Fruit fly (Drosophila melanogaster) whole organism, embryonic: ENCODE measurements around the gene kibra.

Source experiments
- Adf1 ChIP-seq: fragments of 200-800 bp; sonication (Bioruptor generic); IDR thresholded peaks from 2 replicates; pipeline ENCODE4 v1.3.6; 2022; ENCODE audit warnings: missing biosample characterization, missing genetic modification characterization
- CG11696 ChIP-seq: fragments of 200-800 bp; sonication (Bioruptor generic); IDR thresholded peaks from 2 replicates; pipeline ENCODE4 v1.3.6; 2022; ENCODE audit warnings: missing biosample characterization, missing genetic modification characterization
- CG12391 ChIP-seq: fragments of 200-800 bp; sonication (Bioruptor generic); optimal IDR thresholded peaks from 3 replicates; lab custom pipeline; 2018; ENCODE audit warnings: missing biosample characterization, mild to moderate bottlenecking, missing genetic modification characterization, moderate library complexity
- CG12659 ChIP-seq: fragments of 200-800 bp; sonication (Bioruptor generic); optimal IDR thresholded peaks from 3 replicates; lab custom pipeline; 2017; ENCODE audit warnings: mild to moderate bottlenecking, missing biosample characterization, missing genetic modification reagents, missing genetic modification characterization
- CG12744 ChIP-seq: fragments of 200-800 bp; sonication (Bioruptor generic); optimal IDR thresholded peaks from 2 replicates; lab custom pipeline; 2016; ENCODE audit warnings: missing biosample characterization, missing genetic modification characterization
- CG13296 ChIP-seq: fragments of 200-800 bp; sonication (Bioruptor generic); optimal IDR thresholded peaks from 3 replicates; lab custom pipeline; 2018; ENCODE audit warnings: missing biosample characterization, mild to moderate bottlenecking, missing genetic modification characterization
- CG14014 ChIP-seq: fragments of 200-800 bp; sonication (Bioruptor generic); IDR thresholded peaks from 2 replicates; pipeline ENCODE4 v1.3.6; 2022; ENCODE audit warnings: missing biosample characterization, missing genetic modification characterization
- CG14050 ChIP-seq: fragments of 200-800 bp; sonication (Bioruptor generic); IDR thresholded peaks from 3 replicates; pipeline ENCODE4 v1.3.6; 2022; ENCODE audit warnings: missing biosample characterization, missing genetic modification characterization
- CG15479 ChIP-seq: fragments of 200-800 bp; sonication (Bioruptor generic); optimal IDR thresholded peaks from 3 replicates; lab custom pipeline; 2019; ENCODE audit warnings: missing biosample characterization, mild to moderate bottlenecking, missing genetic modification characterization, moderate library complexity
- CG1602 ChIP-seq: fragments of 200-800 bp; sonication (Bioruptor generic); optimal IDR thresholded peaks from 3 replicates; lab custom pipeline; 2016; ENCODE audit warnings: missing biosample characterization, missing genetic modification characterization
- CG18262 ChIP-seq: fragments of 200-800 bp; optimal IDR thresholded peaks from 3 replicates; lab custom pipeline; 2019; ENCODE audit warnings: missing biosample characterization, mild to moderate bottlenecking, missing genetic modification characterization, moderate library complexity
- CG18619 ChIP-seq: fragments of 200-800 bp; sonication (Bioruptor generic); optimal IDR thresholded peaks from 3 replicates; lab custom pipeline; 2017; ENCODE audit warnings: missing biosample characterization, mild to moderate bottlenecking, missing genetic modification characterization
- CG2120 ChIP-seq: fragments of 200-800 bp; sonication (Bioruptor generic); optimal IDR thresholded peaks from 3 replicates; lab custom pipeline; 2016; ENCODE audit warnings: missing biosample characterization, missing genetic modification characterization
- CG2678 ChIP-seq: fragments of 200-800 bp; sonication (Bioruptor generic); optimal IDR thresholded peaks from 3 replicates; lab custom pipeline; 2019; ENCODE audit warnings: missing biosample characterization, mild to moderate bottlenecking, missing genetic modification characterization, moderate library complexity
- CG2712 ChIP-seq: fragments of 200-800 bp; optimal IDR thresholded peaks from 3 replicates; lab custom pipeline; 2019; ENCODE audit warnings: missing biosample characterization, mild to moderate bottlenecking, missing genetic modification characterization, moderate library complexity
- CG31224 ChIP-seq: fragments of 200-800 bp; sonication (Bioruptor generic); IDR thresholded peaks from 2 replicates; pipeline ENCODE4 v1.3.6; 2022; ENCODE audit warnings: missing biosample characterization, missing genetic modification characterization
- CG31388 ChIP-seq: fragments of 200-800 bp; sonication (Bioruptor generic); optimal IDR thresholded peaks from 2 replicates; lab custom pipeline; 2016; ENCODE audit warnings: missing biosample characterization, missing genetic modification characterization
- CG3281 ChIP-seq: fragments of 200-800 bp; sonication (Bioruptor generic); optimal IDR thresholded peaks from 3 replicates; lab custom pipeline; 2017; ENCODE audit warnings: missing biosample characterization, mild to moderate bottlenecking, missing genetic modification characterization
- CG3726 ChIP-seq: fragments of 200-800 bp; sonication (Bioruptor generic); IDR thresholded peaks from 3 replicates; pipeline ENCODE4, ENCODE4 v1.3.6; 2022; ENCODE audit warnings: missing biosample characterization, missing genetic modification characterization
- CG5180 ChIP-seq: fragments of 200-800 bp; sonication (Bioruptor generic); optimal IDR thresholded peaks from 3 replicates; lab custom pipeline; 2017; ENCODE audit warnings: missing biosample characterization, missing genetic modification characterization, mild to moderate bottlenecking, moderate library complexity, missing genetic modification reagents
- CG6765 ChIP-seq: fragments of 200-800 bp; sonication (Bioruptor generic); optimal IDR thresholded peaks from 3 replicates; lab custom pipeline; 2017; ENCODE audit warnings: missing biosample characterization, mild to moderate bottlenecking, missing genetic modification characterization
- CG9609 ChIP-seq: fragments of 200-800 bp; sonication (Bioruptor generic); optimal IDR thresholded peaks from 3 replicates; lab custom pipeline; 2016; ENCODE audit warnings: missing biosample characterization, missing genetic modification characterization
- CrebB ChIP-seq: fragments of 200-800 bp; sonication (Bioruptor generic); optimal IDR thresholded peaks from 3 replicates; lab custom pipeline; 2018; ENCODE audit warnings: missing biosample characterization, mild to moderate bottlenecking, missing genetic modification characterization
- D19A ChIP-seq: fragments of 200-800 bp; optimal IDR thresholded peaks from 3 replicates; lab custom pipeline; 2019; ENCODE audit warnings: missing biosample characterization, mild to moderate bottlenecking, missing genetic modification characterization, moderate library complexity
- E2f2 ChIP-seq: fragments of 200-800 bp; sonication (Bioruptor generic); IDR thresholded peaks from 2 replicates; pipeline ENCODE4 v1.3.6; 2022; ENCODE audit warnings: missing biosample characterization, missing genetic modification characterization
- Ets65A ChIP-seq: fragments of 200-800 bp; sonication (Bioruptor generic); peaks from one replicate; lab custom pipeline; 2016; ENCODE audit warnings: missing biosample characterization, missing genetic modification characterization
- Gug ChIP-seq: fragments of 200-800 bp; sonication (Bioruptor generic); IDR thresholded peaks from 4 replicates; pipeline ENCODE4 v1.3.6; 2022; ENCODE audit warnings: missing biosample characterization, missing genetic modification characterization
- HLHmδ ChIP-seq: fragments of 200-800 bp; sonication (Bioruptor generic); optimal IDR thresholded peaks from 2 replicates; lab custom pipeline; 2018; ENCODE audit warnings: missing biosample characterization, mild to moderate bottlenecking, missing genetic modification characterization, moderate library complexity
- Hmr ChIP-seq: fragments of 200-800 bp; sonication (Bioruptor generic); optimal IDR thresholded peaks from 3 replicates; lab custom pipeline; 2017; ENCODE audit warnings: mild to moderate bottlenecking, missing biosample characterization, missing genetic modification reagents, missing genetic modification characterization
- Lim3 ChIP-seq: fragments of 200-800 bp; sonication (Bioruptor generic); IDR thresholded peaks from 2 replicates; pipeline ENCODE4 v1.3.6; 2022; ENCODE audit warnings: missing biosample characterization, missing genetic modification characterization
- Nf-YA ChIP-seq: fragments of 200-800 bp; sonication (Bioruptor generic); IDR thresholded peaks from 2 replicates; pipeline ENCODE4 v1.3.6; 2022; ENCODE audit warnings: missing biosample characterization, missing genetic modification characterization
- Oaz ChIP-seq: fragments of 200-800 bp; sonication (Bioruptor generic); IDR thresholded peaks from 2 replicates; pipeline ENCODE4 v1.3.6; 2022; ENCODE audit warnings: missing biosample characterization, missing genetic modification characterization
- Opbp ChIP-seq: fragments of 200-800 bp; sonication (Bioruptor generic); IDR thresholded peaks from 3 replicates; pipeline ENCODE4 v1.3.6; 2022; ENCODE audit warnings: missing biosample characterization, missing genetic modification characterization; ENCODE audit not compliant: partially characterized antibody
- Sry-δ ChIP-seq: fragments of 200-800 bp; sonication (Bioruptor generic); optimal IDR thresholded peaks from 2 replicates; lab custom pipeline; 2016; ENCODE audit warnings: missing biosample characterization, missing genetic modification characterization
- Xbp1 ChIP-seq: fragments of 200-800 bp; sonication (Bioruptor generic); optimal IDR thresholded peaks from 3 replicates; lab custom pipeline; 2016; ENCODE audit warnings: missing biosample characterization, mild to moderate bottlenecking, missing genetic modification characterization
- bcd ChIP-seq: fragments of 200-800 bp; sonication (Bioruptor generic); optimal IDR thresholded peaks from 2 replicates; lab custom pipeline; 2017; ENCODE audit warnings: missing biosample characterization, mild to moderate bottlenecking, missing genetic modification characterization
- bsh ChIP-seq, 2 experiments: fragments of 200-800 bp; sonication (Bioruptor generic); optimal IDR thresholded peaks; 2 replicates each; lab custom pipeline; 2017 to 2018; ENCODE audit warnings: mild to moderate bottlenecking in 2 of 2, missing biosample characterization in 2 of 2, missing genetic modification characterization in 2 of 2, moderate library complexity in 1 of 2
- ci ChIP-seq: fragments of 200-800 bp; sonication (Bioruptor generic); IDR thresholded peaks from 3 replicates; pipeline ENCODE4 v1.3.6; 2022; ENCODE audit warnings: missing biosample characterization, missing genetic modification characterization
- crp ChIP-seq, 2 experiments: fragments of 200-800 bp; sonication (Bioruptor generic); optimal IDR thresholded peaks; 2 replicates in 1 of 2; 3 replicates in 1 of 2; lab custom pipeline; 2017; ENCODE audit warnings: missing biosample characterization in 2 of 2, missing genetic modification characterization in 2 of 2, mild to moderate bottlenecking in 1 of 2, moderate library complexity in 1 of 2
- danr ChIP-seq: fragments of 200-800 bp; sonication (Bioruptor generic); IDR thresholded peaks from 2 replicates; pipeline ENCODE4 v1.3.6; 2022; ENCODE audit warnings: missing biosample characterization, missing genetic modification characterization
- dmrt99B ChIP-seq: fragments of 200-800 bp; sonication (Bioruptor generic); optimal IDR thresholded peaks from 2 replicates; lab custom pipeline; 2018; ENCODE audit warnings: missing biosample characterization, mild to moderate bottlenecking, missing genetic modification characterization, moderate library complexity
- esg ChIP-seq: fragments of 200-800 bp; sonication (Bioruptor generic); conservative IDR thresholded peaks from 2 replicates; pipeline ENCODE4 v1.3.6; 2022; ENCODE audit warnings: missing biosample characterization, missing genetic modification characterization
- ftz-f1 ChIP-seq: fragments of 200-800 bp; sonication (Bioruptor generic); optimal IDR thresholded peaks from 2 replicates; lab custom pipeline; 2016; ENCODE audit warnings: missing biosample characterization, missing genetic modification characterization
- gem ChIP-seq: fragments of 200-800 bp; sonication (Bioruptor generic); optimal IDR thresholded peaks from 2 replicates; lab custom pipeline; 2019; ENCODE audit warnings: missing biosample characterization, mild to moderate bottlenecking, missing genetic modification characterization, moderate library complexity
- kah ChIP-seq: fragments of 200-800 bp; sonication (Bioruptor generic); optimal IDR thresholded peaks from 2 replicates; lab custom pipeline; 2018; ENCODE audit warnings: missing biosample characterization, mild to moderate bottlenecking, missing genetic modification characterization
- pho ChIP-seq: fragments of 200-800 bp; sonication (Bioruptor generic); optimal IDR thresholded peaks from 2 replicates; lab custom pipeline; 2016; ENCODE audit warnings: missing biosample characterization, missing genetic modification characterization
- phol ChIP-seq: fragments of 200-800 bp; sonication (Bioruptor generic); optimal IDR thresholded peaks from 3 replicates; lab custom pipeline; 2018; ENCODE audit warnings: missing biosample characterization, mild to moderate bottlenecking, missing genetic modification characterization, moderate library complexity
- salm ChIP-seq: fragments of 200-800 bp; sonication (Bioruptor generic); optimal IDR thresholded peaks from 2 replicates; lab custom pipeline; 2018; ENCODE audit warnings: missing biosample characterization, mild to moderate bottlenecking, missing genetic modification characterization
- sens ChIP-seq: fragments of 200-800 bp; sonication (Bioruptor generic); peaks from one replicate; lab custom pipeline; 2016; ENCODE audit warnings: missing biosample characterization, missing genetic modification characterization
- seq ChIP-seq: fragments of 200-800 bp; sonication (Bioruptor generic); IDR thresholded peaks from 2 replicates; pipeline ENCODE4 v1.3.6; 2022; ENCODE audit warnings: missing biosample characterization, missing genetic modification characterization
- sug ChIP-seq: fragments of 200-800 bp; optimal IDR thresholded peaks from 2 replicates; lab custom pipeline; 2019; ENCODE audit warnings: missing biosample characterization, mild to moderate bottlenecking, missing genetic modification characterization, moderate library complexity
- tgo ChIP-seq: fragments of 200-800 bp; sonication (Bioruptor generic); IDR thresholded peaks from 3 replicates; pipeline ENCODE4 v1.3.6; 2022; ENCODE audit warnings: missing biosample characterization, missing genetic modification characterization
- unc-4 ChIP-seq: fragments of 200-800 bp; sonication (Bioruptor generic); IDR thresholded peaks from 2 replicates; pipeline ENCODE4 v1.3.6; 2022; ENCODE audit warnings: missing biosample characterization, missing genetic modification characterization; ENCODE audit not compliant: partially characterized antibody
- wor ChIP-seq: fragments of 200-800 bp; sonication (Bioruptor generic); IDR thresholded peaks from 2 replicates; pipeline ENCODE4 v1.3.6; 2022; ENCODE audit warnings: missing biosample characterization, missing genetic modification characterization

The kibra gene

DNA sequence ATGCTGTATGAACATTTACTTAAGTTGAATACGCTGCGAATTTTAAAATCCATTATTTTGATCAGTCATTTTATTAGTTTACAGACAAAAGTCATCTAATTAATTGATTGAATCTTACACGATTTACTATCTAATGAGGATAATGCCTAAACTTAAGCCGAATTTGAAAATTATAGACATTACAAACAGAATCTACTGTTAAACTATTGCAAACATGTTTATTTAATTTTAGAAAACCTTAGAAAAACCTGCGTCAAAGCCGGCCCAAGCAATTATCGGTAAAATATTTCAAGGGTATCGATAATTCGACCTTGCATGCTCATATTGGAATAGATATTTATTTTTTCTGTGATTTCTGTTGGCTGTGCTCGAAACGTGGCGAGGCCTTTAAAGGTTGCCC lies 3.2 kb downstream of the kibra start (continued):
- TF ChIP-seq CG6765 (GFP tag; lab: Kevin White, UChicago) (no peak), bcd (GFP tag; lab: Kevin White, UChicago) (no peak), CG12659 (GFP tag; lab: Kevin White, UChicago) (no peak), CG18619 (GFP tag; lab: Kevin White, UChicago) (no peak), esg (GFP tag; lab: Robert Waterston, UW) (no peak), CG13296 (no peak), CG18262 (tag; lab: Kevin White, UChicago) (peak; percentile 4), CG1602 (GFP tag; lab: Kevin White, UChicago) (no peak), crp (GFP tag; optimal IDR thresholded peaks at IDR 0.05; lab: Kevin White, UChicago) (no peak), wor (no peak), Adf1 (no peak), CG3281 (GFP tag; lab: Kevin White, UChicago) (peak; percentile 5), CG31388 (GFP tag; lab: Kevin White, UChicago) (no peak), CG12744 (GFP tag; lab: Kevin White, UChicago) (no peak), Sry-δ (no peak), dmrt99B (peak; percentile 3), Gug (GFP tag; lab: Robert Waterston, UW) (no peak), Lim3 (GFP tag; lab: Robert Waterston, UW) (no peak), danr (no peak), E2f2 (GFP tag; lab: Robert Waterston, UW) (no peak), sug (no peak), salm (no peak), ftz-f1 (GFP tag; lab: Kevin White, UChicago) (peak; percentile 9), CG14050 (GFP tag; lab: Robert Waterston, UW) (no peak), sens (GFP tag; lab: Kevin White, UChicago) (peak; percentile 63), Nf-YA (GFP tag; lab: Robert Waterston, UW) (no peak), kah (no peak), HLHmδ (no peak), Hmr (GFP tag; lab: Kevin White, UChicago) (no peak), gem (tag; lab: Kevin White, UChicago) (peak; percentile 7), CG11696 (GFP tag; lab: Robert Waterston, UW) (no peak), unc-4 (GFP tag; lab: Robert Waterston, UW) (no peak), D19A (tag; lab: Kevin White, UChicago) (peak; percentile 40), tgo (no peak), CrebB (tag; lab: Kevin White, UChicago) (no peak), CG5180 (no peak), CG2678 (peak; percentile 33), pho (GFP tag; lab: Kevin White, UChicago) (no peak), CG9609 (GFP tag; lab: Kevin White, UChicago) (no peak), CG31224 (no peak), Opbp (GFP tag; lab: Robert Waterston, UW) (no peak), Oaz (GFP tag; lab: Robert Waterston, UW) (no peak)

DNA sequence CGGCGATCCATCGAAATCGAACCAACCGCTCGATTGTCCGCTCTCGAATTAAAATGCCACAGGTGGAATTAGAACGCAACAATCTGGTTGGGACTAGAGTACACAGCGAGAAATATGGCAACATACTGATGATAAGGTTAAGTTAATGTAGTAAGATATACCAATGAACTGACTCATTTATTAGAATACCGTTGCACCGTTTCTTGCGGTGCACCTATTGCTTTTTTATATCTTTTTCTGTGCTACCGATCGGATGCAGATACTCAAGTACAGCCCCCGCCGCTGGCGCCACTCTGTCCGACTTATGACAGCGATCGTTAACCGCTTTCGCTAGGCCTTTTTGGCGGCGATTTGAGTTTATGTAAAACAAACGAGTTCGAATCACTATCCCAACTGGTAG lies 3.9 kb downstream of the kibra start:
- TF ChIP-seq seq (GFP tag; lab: Robert Waterston, UW) (0 out of 2 replicates have a peak, but pooled peaks have one; percentile 28), CG2712 (tag; lab: Kevin White, UChicago) (peak; percentile 4), CG3726 (GFP tag; lab: Robert Waterston, UW) (no peak), Xbp1 (peak; percentile 42), CG2120 (GFP tag; lab: Kevin White, UChicago) (peak; percentile 1), dmrt99B (peak; percentile 23), Ets65A (GFP tag; lab: Kevin White, UChicago) (peak; percentile 8), ci (GFP tag; lab: Robert Waterston, UW) (0 out of 3 replicates have a peak, but pooled peaks have one; percentile 44), CG1602 (GFP tag; lab: Kevin White, UChicago) (no peak), bsh (GFP tag; optimal IDR thresholded peaks at IDR 0.05; lab: Kevin White, UChicago) (peak in 1 of 2 experiments; percentile 37), CG14014 (GFP tag; lab: Robert Waterston, UW) (0 out of 2 replicates have a peak, but pooled peaks have one; percentile 32), CG15479 (GFP tag; lab: Kevin White, UChicago) (no peak), CG12391 (tag; lab: Kevin White, UChicago) (peak; percentile 19), phol (tag; lab: Kevin White, UChicago) (peak; percentile 28)
